Fruit fly (Drosophila melanogaster): ENCODE data around the gene Idgf2.

The Idgf2 gene

DNA sequence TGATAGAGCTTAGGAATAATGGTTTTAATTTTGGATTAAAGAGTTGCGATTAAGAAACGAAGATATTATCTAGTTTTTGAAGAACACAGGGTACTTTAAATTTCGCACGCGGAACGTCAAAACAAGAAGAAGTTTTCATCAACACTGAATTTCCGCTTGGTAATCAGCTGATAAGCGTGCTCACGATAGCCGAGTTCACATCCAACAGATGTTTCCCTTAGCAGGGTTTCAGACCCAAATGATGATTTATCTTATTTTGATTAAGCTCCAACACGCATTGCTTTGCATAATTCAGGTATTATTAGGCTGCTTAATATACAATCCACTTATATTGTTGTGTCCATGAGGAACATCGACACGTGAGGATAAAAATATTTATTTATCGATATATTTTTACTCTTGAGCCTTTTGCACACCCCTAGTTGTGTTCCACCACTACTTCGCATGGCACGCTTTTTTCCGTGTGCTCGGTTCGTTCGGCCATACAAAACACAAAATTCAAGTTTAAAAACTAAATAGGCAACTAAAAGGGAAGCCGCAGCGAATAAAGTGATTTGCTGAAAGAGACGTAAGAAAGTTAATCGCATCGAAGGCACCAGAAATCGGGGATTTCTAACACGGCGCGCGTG is 44.1 kb downstream of the Idgf2 start, which contains the start of gene Tpr2 (continued):
- TF ChIP-seq salm (tag; optimal IDR thresholded peaks at IDR 0.05) (peak; percentile 71), Nf-YB (GFP tag; optimal IDR thresholded peaks at IDR 0.05) (peak; percentile 48), tll (GFP tag; optimal IDR thresholded peaks at IDR 0.05) (peak in 1 of 2 experiments; percentile 61), CG4707 (GFP tag; optimal IDR thresholded peaks at IDR 0.05) (peak; percentile 30), YL-1 (GFP tag; optimal IDR thresholded peaks at IDR 0.05) (peak; percentile 60), dmrt99B (tag; optimal IDR thresholded peaks at IDR 0.05) (no peak), Sox100B (GFP tag; optimal IDR thresholded peaks at IDR 0.05) (peak; percentile 27), CG10147 (GFP tag; optimal IDR thresholded peaks at IDR 0.05) (peak; percentile 21), NC2β (GFP tag; optimal IDR thresholded peaks at IDR 0.05) (peak; percentile 71), Dref (GFP tag; IDR thresholded peaks at IDR 0.05) (peak; percentile 73), hb (GFP tag; IDR thresholded peaks at IDR 0.05; ENCODE audit: partially characterized antibody) (peak; percentile 80), CG8944 (GFP tag; optimal IDR thresholded peaks at IDR 0.05) (peak; percentile 7), en (GFP tag; optimal IDR thresholded peaks at IDR 0.05) (peak; percentile 36), unpg (GFP tag; optimal IDR thresholded peaks at IDR 0.05) (peak; percentile 56), sima (GFP tag; optimal IDR thresholded peaks at IDR 0.05) (no peak), ATbp (GFP tag; optimal IDR thresholded peaks at IDR 0.05) (no peak), eve (GFP tag; optimal IDR thresholded peaks at IDR 0.05) (peak in 1 of 2 experiments; percentile 83), Sin3A (optimal IDR thresholded peaks at IDR 0.05) (peak; percentile 94), Doc2 (GFP tag; IDR thresholded peaks at IDR 0.05) (no peak), CG43689 (GFP tag; IDR thresholded peaks at IDR 0.05) (no peak), slbo (GFP tag; IDR thresholded peaks at IDR 0.05) (peak; percentile 52; the same call in 1 of the 2 replicates), zfh2 (GFP tag; optimal IDR thresholded peaks at IDR 0.05) (peak; percentile 11), Blimp-1 (GFP tag; optimal IDR thresholded peaks at IDR 0.05) (peak; percentile 24), CG3995 (GFP tag; optimal IDR thresholded peaks at IDR 0.05) (peak; percentile 99), CG5953 (GFP tag; IDR thresholded peaks at IDR 0.05) (0 out of 2 replicates have a peak, but pooled peaks have one; percentile 24), CG10366 (GFP tag; IDR thresholded peaks at IDR 0.05) (no peak), mld (GFP tag; IDR thresholded peaks at IDR 0.05; ENCODE audit: partially characterized antibody) (0 out of 3 replicates have a peak, but pooled peaks have one; percentile 32), tgo (GFP tag; IDR thresholded peaks at IDR 0.05) (no peak), Ptx1 (GFP tag; IDR thresholded peaks at IDR 0.05) (peak; percentile 62), crc (GFP tag; optimal IDR thresholded peaks at IDR 0.05) (no peak), CG13287 (GFP tag; IDR thresholded peaks at IDR 0.05; ENCODE audit: partially characterized antibody) (peak; percentile 98), pfk (GFP tag; optimal IDR thresholded peaks at IDR 0.05) (no peak), Opbp (GFP tag; IDR thresholded peaks at IDR 0.05; ENCODE audit: partially characterized antibody) (peak; percentile 89), Atf-2 (GFP tag; optimal IDR thresholded peaks at IDR 0.05) (no peak), CG16815 (GFP tag; optimal IDR thresholded peaks at IDR 0.05) (peak; percentile 4), CG4328 (GFP tag; optimal IDR thresholded peaks at IDR 0.05) (no peak), CG10321 (GFP tag; IDR thresholded peaks at IDR 0.05) (no peak; the same call in 1 of the 2 replicates), sisA (GFP tag; IDR thresholded peaks at IDR 0.05) (no peak), wek (GFP tag; optimal IDR thresholded peaks at IDR 0.05) (peak; percentile 21), sc (optimal IDR thresholded peaks at IDR 0.05) (no peak), sc (GFP tag; optimal IDR thresholded peaks at IDR 0.05) (no peak), MBD-R2 (GFP tag; IDR thresholded peaks at IDR 0.05) (peak; percentile 70), CG11085 (GFP tag; IDR thresholded peaks at IDR 0.05) (no peak), CG18262 (tag; optimal IDR thresholded peaks at IDR 0.05) (peak; percentile 37), repo (GFP tag; optimal IDR thresholded peaks at IDR 0.05) (no peak), CG42726 (GFP tag; IDR thresholded peaks at IDR 0.05; ENCODE audit: partially characterized antibody) (peak; percentile 78), cg (GFP tag; optimal IDR thresholded peaks at IDR 0.05) (peak; percentile 89), grau (tag; optimal IDR thresholded peaks at IDR 0.05) (peak; percentile 59), CG7786 (GFP tag; optimal IDR thresholded peaks at IDR 0.05) (peak; percentile 30), Dip2 (GFP tag; IDR thresholded peaks at IDR 0.05) (no peak)

All from whole organism, embryonic.